Fruit fly (Drosophila melanogaster): ENCODE data around the gene pyx.

Gene pyx

DNA sequence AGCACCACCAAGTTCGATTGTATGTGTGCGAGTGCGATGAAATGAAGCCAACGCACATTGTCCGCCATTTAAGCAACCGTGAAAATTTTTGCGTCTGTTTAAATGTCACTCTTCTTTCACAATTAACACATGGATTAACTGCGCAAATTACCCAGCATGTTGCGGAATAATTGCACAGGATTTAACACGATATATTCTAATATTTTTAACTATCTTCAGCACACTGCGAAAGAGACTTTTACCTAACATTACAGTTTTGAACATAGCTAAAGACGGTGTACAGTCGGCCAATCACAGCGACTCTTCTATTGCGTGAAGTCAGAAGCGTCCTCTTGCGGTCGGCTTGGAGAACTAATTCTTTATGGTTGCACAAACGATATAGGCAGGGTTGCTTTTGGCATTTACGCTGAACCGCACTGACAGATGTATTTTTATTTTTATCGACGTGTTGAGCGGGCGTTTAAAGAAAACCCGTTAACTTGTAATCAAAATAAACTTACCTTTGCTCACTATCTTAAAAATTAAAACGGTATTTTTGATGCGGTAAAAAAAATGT is 23.9 kb upstream of the pyx start:
- no peak for TF ChIP-seq N (GFP tag; optimal IDR thresholded peaks at IDR 0.05)
- no peak for TF ChIP-seq rgr (GFP tag; optimal IDR thresholded peaks at IDR 0.05)
- TF ChIP-seq Vsx2 (GFP tag; optimal IDR thresholded peaks at IDR 0.05; ENCODE audit: partially characterized antibody) = peak; percentile 63
- TF ChIP-seq foxo (GFP tag; optimal IDR thresholded peaks at IDR 0.05) = no peak
- no peak for TF ChIP-seq fru (GFP tag; optimal IDR thresholded peaks at IDR 0.05)
- TF ChIP-seq HLH106 (tag; optimal IDR thresholded peaks at IDR 0.05) = no peak
- TF ChIP-seq CrebA (GFP tag; optimal IDR thresholded peaks at IDR 0.05; ENCODE audit: borderline replicate concordance) = no peak
- TF ChIP-seq CG9705 (GFP tag; optimal IDR thresholded peaks at IDR 0.05) = peak; percentile 30
- TF ChIP-seq br (GFP tag; optimal IDR thresholded peaks at IDR 0.05) = no peak
- TF ChIP-seq ey (GFP tag; optimal IDR thresholded peaks at IDR 0.05) = peak; percentile 11
- peak; percentile 68 for TF ChIP-seq Dif (GFP tag; optimal IDR thresholded peaks at IDR 0.05; ENCODE audit: partially characterized antibody)
- TF ChIP-seq sage (GFP tag; optimal IDR thresholded peaks at IDR 0.05) = no peak
- TF ChIP-seq sv (GFP tag; optimal IDR thresholded peaks at IDR 0.05) = peak; percentile 20
- TF ChIP-seq OdsH (GFP tag; optimal IDR thresholded peaks at IDR 0.05) = peak; percentile 27
- TF ChIP-seq Mio (GFP tag; optimal IDR thresholded peaks at IDR 0.05) = no peak
- TF ChIP-seq GATAd (GFP tag; optimal IDR thresholded peaks at IDR 0.05) = no peak
- no peak for TF ChIP-seq lola (GFP tag; optimal IDR thresholded peaks at IDR 0.05)
- TF ChIP-seq CG32264 (GFP tag; optimal IDR thresholded peaks at IDR 0.05) = peak; percentile 9
- TF ChIP-seq Myc (optimal IDR thresholded peaks at IDR 0.05) = no peak
- no peak for TF ChIP-seq pan (optimal IDR thresholded peaks at IDR 0.05)
- TF ChIP-seq brk (GFP tag; optimal IDR thresholded peaks at IDR 0.05) = no peak
- TF ChIP-seq Rel (GFP tag; optimal IDR thresholded peaks at IDR 0.05) = no peak
- TF ChIP-seq Rel (tag; optimal IDR thresholded peaks at IDR 0.05) = no peak
- peak; percentile 42 for TF ChIP-seq tai (GFP tag; optimal IDR thresholded peaks at IDR 0.05)
- TF ChIP-seq Jra (GFP tag; optimal IDR thresholded peaks at IDR 0.05) = no peak
- no peak for TF ChIP-seq usp (GFP tag; optimal IDR thresholded peaks at IDR 0.05)
- no peak for TF ChIP-seq h (GFP tag; optimal IDR thresholded peaks at IDR 0.05)
- TF ChIP-seq dl (GFP tag; optimal IDR thresholded peaks at IDR 0.05; ENCODE audit: insufficient read depth in 1 of 2, partially characterized antibody in 2 of 2) = no peak
- TF ChIP-seq Hr83 (GFP tag; optimal IDR thresholded peaks at IDR 0.05; ENCODE audit: poor library complexity, severe bottlenecking) = peak; percentile 57
- TF ChIP-seq psq (GFP tag; optimal IDR thresholded peaks at IDR 0.05) = peak; percentile 12
- TF ChIP-seq dsf (GFP tag; optimal IDR thresholded peaks at IDR 0.05; ENCODE audit: borderline replicate concordance) = no peak
- no peak for TF ChIP-seq Abd-B (GFP tag; optimal IDR thresholded peaks at IDR 0.05)
- TF ChIP-seq dmrt93B (GFP tag; optimal IDR thresholded peaks at IDR 0.05) = no peak
- no peak for TF ChIP-seq Hr78 (GFP tag; optimal IDR thresholded peaks at IDR 0.05)
- no peak for TF ChIP-seq Sp1 (GFP tag; optimal IDR thresholded peaks at IDR 0.05)
- TF ChIP-seq Dfd (GFP tag; optimal IDR thresholded peaks at IDR 0.05) = no peak
- TF ChIP-seq woc (GFP tag; optimal IDR thresholded peaks at IDR 0.05) = no peak
- TF ChIP-seq jim (GFP tag; optimal IDR thresholded peaks at IDR 0.05) = no peak
- peak; percentile 39 for TF ChIP-seq Hnf4 (GFP tag; optimal IDR thresholded peaks at IDR 0.05)

DNA sequence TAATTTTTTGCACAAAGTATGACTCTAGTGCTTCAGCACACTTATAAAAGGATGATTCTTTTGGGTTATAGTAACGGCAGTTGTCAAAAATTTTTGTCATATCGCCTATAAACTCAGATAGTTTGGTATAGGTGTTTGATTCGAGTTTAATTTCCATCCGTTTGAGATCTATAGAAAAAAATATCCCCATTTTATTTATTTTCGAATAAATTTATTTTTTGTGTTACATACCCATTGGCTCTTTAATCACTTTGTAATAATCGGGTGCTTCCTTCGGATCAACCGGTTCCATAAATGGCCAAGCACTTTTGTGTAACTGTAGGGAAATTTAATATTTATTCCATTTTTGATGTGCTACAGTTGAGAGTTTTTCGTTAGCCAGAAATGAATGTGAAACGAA is 11.5 kb upstream of the pyx start:
- TF ChIP-seq jim (GFP tag; optimal IDR thresholded peaks at IDR 0.05) (no peak), Dif (GFP tag; optimal IDR thresholded peaks at IDR 0.05; ENCODE audit: partially characterized antibody) (no peak), h (GFP tag; optimal IDR thresholded peaks at IDR 0.05) (no peak), foxo (GFP tag; optimal IDR thresholded peaks at IDR 0.05) (no peak), dsf (GFP tag; optimal IDR thresholded peaks at IDR 0.05; ENCODE audit: borderline replicate concordance) (no peak), Hr83 (GFP tag; optimal IDR thresholded peaks at IDR 0.05; ENCODE audit: poor library complexity, severe bottlenecking) (no peak), Hnf4 (GFP tag; optimal IDR thresholded peaks at IDR 0.05) (no peak), lola (GFP tag; optimal IDR thresholded peaks at IDR 0.05) (no peak), CrebA (GFP tag; optimal IDR thresholded peaks at IDR 0.05; ENCODE audit: borderline replicate concordance) (no peak), pan (optimal IDR thresholded peaks at IDR 0.05) (no peak), br (GFP tag; optimal IDR thresholded peaks at IDR 0.05) (no peak), CG9705 (GFP tag; optimal IDR thresholded peaks at IDR 0.05) (no peak), Mio (GFP tag; optimal IDR thresholded peaks at IDR 0.05) (no peak), CG32264 (GFP tag; optimal IDR thresholded peaks at IDR 0.05) (no peak), N (GFP tag; optimal IDR thresholded peaks at IDR 0.05) (no peak), sv (GFP tag; optimal IDR thresholded peaks at IDR 0.05) (no peak), dl (GFP tag; optimal IDR thresholded peaks at IDR 0.05; ENCODE audit: insufficient read depth in 1 of 2, partially characterized antibody in 2 of 2) (no peak), ey (GFP tag; optimal IDR thresholded peaks at IDR 0.05) (no peak), Sp1 (GFP tag; optimal IDR thresholded peaks at IDR 0.05) (no peak), tai (GFP tag; optimal IDR thresholded peaks at IDR 0.05) (no peak)
